Worm (Caenorhabditis elegans): ENCODE measurements around the gene Y62H9A.10.

The Y62H9A.10 gene

DNA sequence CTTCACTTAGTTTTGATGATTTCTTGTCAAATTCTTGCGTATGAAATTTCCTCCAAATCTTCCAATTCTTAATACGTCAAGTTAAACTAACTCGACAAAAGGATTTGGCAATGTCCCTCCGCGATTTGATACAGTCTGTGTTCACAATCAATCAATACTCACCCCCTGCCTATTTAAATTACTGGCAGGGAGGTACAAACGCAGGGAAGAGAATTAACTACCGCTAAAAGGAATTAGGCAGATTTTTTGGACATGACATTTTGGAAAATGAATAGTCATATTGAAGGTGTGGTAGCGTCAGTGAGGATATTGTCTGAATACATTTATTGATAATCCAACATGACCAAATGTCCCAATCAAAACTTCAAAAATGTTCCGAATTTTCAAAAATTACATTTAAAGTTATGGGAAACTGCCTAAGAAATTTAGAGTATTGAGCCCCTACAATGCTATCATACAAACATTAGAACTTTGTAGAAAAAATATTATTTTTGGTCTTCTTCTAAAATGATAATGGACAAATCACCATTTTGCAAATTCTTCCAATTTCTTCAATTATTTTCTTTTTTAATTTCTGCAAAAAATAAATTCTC is 34.9 kb upstream of the Y62H9A.10 start (continued):
- peak; percentile 66 for TF ChIP-seq aha-1 (tag; optimal IDR thresholded peaks at IDR 0.05)
- peak; percentile 10 for TF ChIP-seq unc-130 (tag; optimal IDR thresholded peaks at IDR 0.05)
- TF ChIP-seq lin-13 (GFP tag; optimal IDR thresholded peaks at IDR 0.05): peak; percentile 97
- peak; percentile 92 for TF ChIP-seq nhr-76 (tag; optimal IDR thresholded peaks at IDR 0.05)
- no peak for TF ChIP-seq pag-3 (tag; optimal IDR thresholded peaks at IDR 0.05; ENCODE audit: borderline replicate concordance, insufficient read depth)
- peak; percentile 99 for TF ChIP-seq nhr-77 (tag; optimal IDR thresholded peaks at IDR 0.05)

DNA sequence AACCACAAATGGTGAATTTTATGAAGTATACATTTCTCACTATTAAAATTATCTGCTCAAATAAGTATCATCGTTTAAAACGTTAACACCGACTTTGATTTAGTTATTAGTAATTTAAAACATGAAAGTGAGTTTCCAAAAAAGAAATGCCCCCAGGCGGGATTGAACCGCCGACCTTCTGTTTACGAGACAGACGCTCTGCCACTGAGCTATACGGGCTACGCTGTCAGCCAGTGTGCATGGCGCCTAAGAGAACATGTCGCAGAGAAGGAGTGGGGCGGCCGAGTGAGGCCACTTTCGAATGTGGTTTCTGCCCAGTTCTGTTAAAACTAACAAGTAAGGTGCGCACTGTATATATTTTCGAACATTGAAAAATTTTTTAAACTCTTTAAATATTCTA is 32.4 kb upstream of the Y62H9A.10 start:
- TF ChIP-seq unc-30 (tag; optimal IDR thresholded peaks at IDR 0.05) (no peak), ceh-88 (GFP tag; IDR thresholded peaks at IDR 0.05) (peak; percentile 49; the same call in 1 of the 2 replicates), ets-5 (GFP tag; IDR thresholded peaks at IDR 0.05) (no peak), nhr-84 (tag; optimal IDR thresholded peaks at IDR 0.05) (no peak), nhr-28 (tag; optimal IDR thresholded peaks at IDR 0.05) (no peak), ceh-90 (tag; optimal IDR thresholded peaks at IDR 0.05) (no peak), zip-4 (GFP tag; optimal IDR thresholded peaks at IDR 0.05) (no peak), fos-1 (tag; optimal IDR thresholded peaks at IDR 0.05) (peak; percentile 10), snu-23 (GFP tag; optimal IDR thresholded peaks at IDR 0.05) (peak; percentile 79), grh-1 (GFP tag; IDR thresholded peaks at IDR 0.05) (no peak; the same call in 1 of the 2 replicates), Y116A8C.19 (tag; optimal IDR thresholded peaks at IDR 0.05; ENCODE audit: borderline replicate concordance) (no peak), ceh-8 (GFP tag; optimal IDR thresholded peaks at IDR 0.05) (no peak), fkh-10 (GFP tag; optimal IDR thresholded peaks at IDR 0.05) (peak; percentile 43), snpc-4 (tag; optimal IDR thresholded peaks at IDR 0.05) (peak; percentile 13), pag-3 (tag; optimal IDR thresholded peaks at IDR 0.05; ENCODE audit: borderline replicate concordance, insufficient read depth) (no peak), hlh-4 (tag; optimal IDR thresholded peaks at IDR 0.05) (no peak), hlh-17 (GFP tag; optimal IDR thresholded peaks at IDR 0.05; ENCODE audit: borderline replicate concordance) (no peak), unc-86 (tag; optimal IDR thresholded peaks at IDR 0.05) (peak; percentile 36), mdl-1 (tag; optimal IDR thresholded peaks at IDR 0.05) (peak in 1 of 2 experiments; percentile 21), hpl-2 (GFP tag; optimal IDR thresholded peaks at IDR 0.05) (no peak), nhr-76 (tag; optimal IDR thresholded peaks at IDR 0.05) (no peak), vab-15 (tag; optimal IDR thresholded peaks at IDR 0.05) (no peak), efl-3 (GFP tag; optimal IDR thresholded peaks at IDR 0.05) (no peak), lir-3 (tag; optimal IDR thresholded peaks at IDR 0.05; ENCODE audit: poor library complexity) (peak; percentile 33), dpl-1 (GFP tag; optimal IDR thresholded peaks at IDR 0.05) (no peak), elt-3 (tag; optimal IDR thresholded peaks at IDR 0.05) (peak in 1 of 6 experiments; percentile 23), lin-13 (GFP tag; optimal IDR thresholded peaks at IDR 0.05) (no peak), ztf-11 (tag; optimal IDR thresholded peaks at IDR 0.05) (no peak), lin-14 (GFP tag; optimal IDR thresholded peaks at IDR 0.05) (peak; percentile 51), ceh-63 (GFP tag; optimal IDR thresholded peaks at IDR 0.05) (no peak), tlp-1 (tag; optimal IDR thresholded peaks at IDR 0.05) (no peak), sup-37 (GFP tag; optimal IDR thresholded peaks at IDR 0.05) (no peak), sptf-1 (tag; optimal IDR thresholded peaks at IDR 0.05) (no peak), ceh-82 (tag; optimal IDR thresholded peaks at IDR 0.05) (peak; percentile 58 to 69 (median 63)), nhr-47 (tag; optimal IDR thresholded peaks at IDR 0.05) (peak; percentile 78), unc-62 (GFP tag; optimal IDR thresholded peaks at IDR 0.05) (no peak), rnt-1 (tag; optimal IDR thresholded peaks at IDR 0.05) (peak; percentile 67), nhr-237 (tag; optimal IDR thresholded peaks at IDR 0.05) (no peak), isw-1 (GFP tag; IDR thresholded peaks at IDR 0.05) (no peak), nhr-20 (tag; optimal IDR thresholded peaks at IDR 0.05) (peak; percentile 63), efl-1 (optimal IDR thresholded peaks at IDR 0.05) (peak; percentile 11 to 24), efl-1 (GFP tag; optimal IDR thresholded peaks at IDR 0.05 in 1 of 2) (peak in 1 of 2 experiments; percentile 91), lin-15B (tag; optimal IDR thresholded peaks at IDR 0.05) (no peak), jun-1 (tag; optimal IDR thresholded peaks at IDR 0.05) (peak; percentile 43), fkh-4 (tag; optimal IDR thresholded peaks at IDR 0.05; ENCODE audit: borderline replicate concordance) (no peak), lin-39 (tag; optimal IDR thresholded peaks at IDR 0.05) (peak; percentile 0)

Measured in whole organism, L1 larva.